Fruit fly (Drosophila melanogaster) whole organism, embryonic: ENCODE results near the gene CG45081.

Experiments used
- C15 ChIP-seq: fragments of 200-800 bp; sonication (Bioruptor generic); IDR thresholded peaks from 3 replicates; pipeline ENCODE4 v1.3.6; 2022; ENCODE audit warnings: missing biosample characterization, missing genetic modification characterization
- CG10543 ChIP-seq: fragments of 200-800 bp; sonication (Bioruptor generic); optimal IDR thresholded peaks from 3 replicates; lab custom pipeline; 2017; ENCODE audit warnings: missing biosample characterization, mild to moderate bottlenecking, missing genetic modification characterization, moderate library complexity
- CG12236 ChIP-seq: fragments of 200-800 bp; sonication (Bioruptor generic); optimal IDR thresholded peaks from 2 replicates; lab custom pipeline; 2016; ENCODE audit warnings: missing biosample characterization, missing genetic modification characterization
- CG12942 ChIP-seq: fragments of 200-800 bp; sonication (Bioruptor generic); optimal IDR thresholded peaks from 3 replicates; lab custom pipeline; 2016; ENCODE audit warnings: missing biosample characterization, missing genetic modification characterization
- CG13123 ChIP-seq: fragments of 200-800 bp; sonication (Bioruptor generic); optimal IDR thresholded peaks from 2 replicates; lab custom pipeline; 2016; ENCODE audit warnings: missing biosample characterization, missing genetic modification characterization
- CG13296 ChIP-seq: fragments of 200-800 bp; sonication (Bioruptor generic); optimal IDR thresholded peaks from 3 replicates; lab custom pipeline; 2018; ENCODE audit warnings: missing biosample characterization, mild to moderate bottlenecking, missing genetic modification characterization
- CG15073 ChIP-seq: fragments of 200-800 bp; sonication (Bioruptor generic); optimal IDR thresholded peaks from 2 replicates; lab custom pipeline; 2016; ENCODE audit warnings: missing biosample characterization, missing genetic modification characterization
- CG15514 ChIP-seq: fragments of 200-800 bp; sonication (Bioruptor generic); optimal IDR thresholded peaks from 3 replicates; lab custom pipeline; 2017; ENCODE audit warnings: missing biosample characterization, missing genetic modification characterization, mild to moderate bottlenecking, moderate library complexity, missing genetic modification reagents
- CG17361 ChIP-seq: fragments of 200-800 bp; sonication (Bioruptor generic); IDR thresholded peaks from 3 replicates; pipeline ENCODE4 v1.3.6; 2022; ENCODE audit warnings: missing biosample characterization, missing genetic modification characterization
- CG17829 ChIP-seq: fragments of 200-800 bp; optimal IDR thresholded peaks from 2 replicates; lab custom pipeline; 2019; ENCODE audit warnings: missing biosample characterization, mild to moderate bottlenecking, missing genetic modification characterization, moderate library complexity
- CG4282 ChIP-seq: fragments of 200-800 bp; sonication (Bioruptor generic); optimal IDR thresholded peaks from 2 replicates; lab custom pipeline; 2016; ENCODE audit warnings: missing biosample characterization, missing genetic modification characterization
- CG4360 ChIP-seq: fragments of 200-800 bp; sonication (Bioruptor generic); IDR thresholded peaks from 2 replicates; pipeline ENCODE4 v1.3.6; 2022; ENCODE audit warnings: missing biosample characterization, missing genetic modification characterization
- CG5245 ChIP-seq: fragments of 200-800 bp; sonication (Bioruptor generic); optimal IDR thresholded peaks from 3 replicates; lab custom pipeline; 2016; ENCODE audit warnings: missing biosample characterization, missing genetic modification characterization
- CG7786 ChIP-seq: fragments of 200-800 bp; sonication (Bioruptor generic); optimal IDR thresholded peaks from 2 replicates; lab custom pipeline; 2016; ENCODE audit warnings: missing biosample characterization, missing genetic modification characterization
- CG7839 ChIP-seq: fragments of 200-800 bp; sonication (Bioruptor generic); optimal IDR thresholded peaks from 3 replicates; lab custom pipeline; 2018; ENCODE audit warnings: missing biosample characterization, mild to moderate bottlenecking, missing genetic modification characterization, moderate library complexity
- CG8359 ChIP-seq: fragments of 200-800 bp; sonication (Bioruptor generic); optimal IDR thresholded peaks from 2 replicates; lab custom pipeline; 2017; ENCODE audit warnings: missing biosample characterization, mild to moderate bottlenecking, missing genetic modification characterization, borderline replicate concordance
- CG9797 ChIP-seq: fragments of 200-800 bp; sonication (Bioruptor generic); optimal IDR thresholded peaks from 3 replicates; lab custom pipeline; 2018; ENCODE audit warnings: missing biosample characterization, mild to moderate bottlenecking, missing genetic modification characterization
- D ChIP-seq, 2 experiments: fragments of 200-800 bp in 1 of 2; fragments of >200 bp in 1 of 2; sonication (Bioruptor generic) in 1 of 2; optimal IDR thresholded peaks; 2 replicates in 1 of 2; 3 replicates in 1 of 2; lab custom pipeline; 2017; ENCODE audit warnings: mild to moderate bottlenecking in 1 of 2, missing biosample characterization in 1 of 2, missing genetic modification characterization in 1 of 2, missing genetic modification reagents in 1 of 2
- D19B ChIP-seq: fragments of 200-800 bp; sonication (Bioruptor generic); optimal IDR thresholded peaks from 2 replicates; lab custom pipeline; 2017; ENCODE audit warnings: missing biosample characterization, mild to moderate bottlenecking, missing genetic modification characterization
- Dref ChIP-seq: fragments of 200-800 bp; sonication (Bioruptor generic); IDR thresholded peaks from 2 replicates; pipeline ENCODE4 v1.3.6; 2022; ENCODE audit warnings: missing biosample characterization, missing genetic modification characterization
- E2f2 ChIP-seq: fragments of 200-800 bp; sonication (Bioruptor generic); IDR thresholded peaks from 2 replicates; pipeline ENCODE4 v1.3.6; 2022; ENCODE audit warnings: missing biosample characterization, missing genetic modification characterization
- Elba2 ChIP-seq: fragments of 200-800 bp; sonication (Bioruptor generic); optimal IDR thresholded peaks from 3 replicates; lab custom pipeline; 2016; ENCODE audit warnings: missing biosample characterization, missing genetic modification characterization
- HLH4C ChIP-seq: fragments of 200-800 bp; sonication (Bioruptor generic); IDR thresholded peaks from 3 replicates; pipeline ENCODE4 v1.3.6; 2022; ENCODE audit warnings: missing biosample characterization, missing genetic modification characterization; ENCODE audit not compliant: partially characterized antibody
- MBD-R2 ChIP-seq: fragments of 200-800 bp; sonication (Bioruptor generic); IDR thresholded peaks from 2 replicates; pipeline ENCODE4 v1.3.6; 2022; ENCODE audit warnings: missing biosample characterization, missing genetic modification characterization
- MESR4 ChIP-seq: fragments of 200-800 bp; sonication (Bioruptor generic); optimal IDR thresholded peaks from 2 replicates; lab custom pipeline; 2018; ENCODE audit warnings: missing biosample characterization, mild to moderate bottlenecking, missing genetic modification characterization, moderate library complexity
- Mad ChIP-seq: fragments of 200-800 bp; sonication (Bioruptor generic); optimal IDR thresholded peaks from 2 replicates; lab custom pipeline; 2016; ENCODE audit warnings: missing biosample characterization, missing genetic modification characterization
- Meics ChIP-seq: fragments of 200-800 bp; sonication (Bioruptor generic); optimal IDR thresholded peaks from 2 replicates; lab custom pipeline; 2017; ENCODE audit warnings: missing biosample characterization, mild to moderate bottlenecking, missing genetic modification characterization
- Sox102F ChIP-seq: fragments of 200-800 bp; sonication (Bioruptor generic); optimal IDR thresholded peaks from 2 replicates; lab custom pipeline; 2018; ENCODE audit warnings: missing biosample characterization, mild to moderate bottlenecking, missing genetic modification characterization, moderate library complexity
- ase ChIP-seq: fragments of 200-800 bp; sonication (Bioruptor generic); IDR thresholded peaks from 3 replicates; pipeline ENCODE4 v1.3.6; 2022; ENCODE audit warnings: missing biosample characterization, missing genetic modification characterization
- bbx ChIP-seq: fragments of 200-800 bp; sonication (Bioruptor generic); IDR thresholded peaks from 2 replicates; pipeline ENCODE4 v1.3.6; 2022; ENCODE audit warnings: missing biosample characterization, missing genetic modification characterization; ENCODE audit not compliant: partially characterized antibody
- btn ChIP-seq: fragments of 200-800 bp; sonication (Bioruptor generic); optimal IDR thresholded peaks from 2 replicates; lab custom pipeline; 2016; ENCODE audit warnings: missing biosample characterization, missing genetic modification characterization
- chm ChIP-seq: fragments of 200-800 bp; sonication (Bioruptor generic); IDR thresholded peaks from 2 replicates; pipeline ENCODE4 v1.3.6; 2022; ENCODE audit warnings: missing biosample characterization, missing genetic modification characterization
- cwo ChIP-seq: fragments of 200-800 bp; sonication (Bioruptor generic); optimal IDR thresholded peaks from 3 replicates; lab custom pipeline; 2017; ENCODE audit warnings: missing biosample characterization, missing genetic modification characterization, mild to moderate bottlenecking, moderate library complexity, missing genetic modification reagents
- dmrt11E ChIP-seq: fragments of 200-800 bp; sonication (Bioruptor generic); optimal IDR thresholded peaks from 3 replicates; lab custom pipeline; 2018; ENCODE audit warnings: missing biosample characterization, mild to moderate bottlenecking, missing genetic modification characterization, moderate library complexity
- en ChIP-seq: fragments of 200-800 bp; sonication (Bioruptor generic); optimal IDR thresholded peaks from 2 replicates; lab custom pipeline; 2016; ENCODE audit warnings: missing biosample characterization, missing genetic modification characterization
- eyg ChIP-seq: fragments of 200-800 bp; sonication (Bioruptor generic); optimal IDR thresholded peaks from 3 replicates; lab custom pipeline; 2016; ENCODE audit warnings: missing biosample characterization, missing genetic modification characterization
- hth ChIP-seq: fragments of >200 bp; optimal IDR thresholded peaks from 2 replicates; lab custom pipeline; 2017; ENCODE audit warnings: inconsistent platforms
- ind ChIP-seq: fragments of 200-800 bp; sonication (Bioruptor generic); optimal IDR thresholded peaks from 3 replicates; lab custom pipeline; 2016; ENCODE audit warnings: missing biosample characterization, missing genetic modification characterization
- ken ChIP-seq: fragments of 200-800 bp; sonication (Bioruptor generic); IDR thresholded peaks from 3 replicates; pipeline ENCODE4 v1.3.6; 2022; ENCODE audit warnings: missing biosample characterization, missing genetic modification characterization
- luna ChIP-seq: fragments of 200-800 bp; sonication (Bioruptor generic); optimal IDR thresholded peaks from 2 replicates; lab custom pipeline; 2016; ENCODE audit warnings: missing biosample characterization, missing genetic modification characterization
- mld ChIP-seq: fragments of 200-800 bp; sonication (Bioruptor generic); IDR thresholded peaks from 3 replicates; pipeline ENCODE4 v1.3.6; 2022; ENCODE audit warnings: missing biosample characterization, missing genetic modification characterization; ENCODE audit not compliant: partially characterized antibody
- nmo ChIP-seq: fragments of 200-800 bp; sonication (Bioruptor generic); optimal IDR thresholded peaks from 2 replicates; lab custom pipeline; 2018; ENCODE audit warnings: missing biosample characterization, mild to moderate bottlenecking, missing genetic modification characterization, moderate library complexity
- pho ChIP-seq: fragments of 200-800 bp; sonication (Bioruptor generic); optimal IDR thresholded peaks from 2 replicates; lab custom pipeline; 2016; ENCODE audit warnings: missing biosample characterization, missing genetic modification characterization
- sim ChIP-seq: fragments of 200-800 bp; sonication (Bioruptor generic); IDR thresholded peaks from 2 replicates; pipeline ENCODE4 v1.3.6; 2022; ENCODE audit warnings: missing biosample characterization, missing genetic modification characterization
- slou ChIP-seq: fragments of 200-800 bp; sonication (Bioruptor generic); optimal IDR thresholded peaks from 3 replicates; lab custom pipeline; 2016; ENCODE audit warnings: missing biosample characterization, missing genetic modification characterization
- sob ChIP-seq: fragments of 200-800 bp; sonication (Bioruptor generic); IDR thresholded peaks from 2 replicates; pipeline ENCODE4 v1.3.6; 2022; ENCODE audit warnings: missing biosample characterization, missing genetic modification characterization
- sug ChIP-seq: fragments of 200-800 bp; optimal IDR thresholded peaks from 2 replicates; lab custom pipeline; 2019; ENCODE audit warnings: missing biosample characterization, mild to moderate bottlenecking, missing genetic modification characterization, moderate library complexity
- vnd ChIP-seq: fragments of 200-800 bp; sonication (Bioruptor generic); IDR thresholded peaks from 3 replicates; pipeline ENCODE4 v1.3.6; 2022; ENCODE audit warnings: missing biosample characterization, missing genetic modification characterization; ENCODE audit not compliant: partially characterized antibody
- zfh1 ChIP-seq: fragments of 200-800 bp; sonication (Bioruptor generic); IDR thresholded peaks from 3 replicates; pipeline ENCODE4 v1.3.6; 2022; ENCODE audit warnings: missing biosample characterization, missing genetic modification characterization

The CG45081 gene

dm6 chr3L:19292440-19293175, 26.7 kb downstream of the CG45081 start, which contains the start of gene Gbs-76A (continued):
- TF ChIP-seq en (GFP tag; lab: Kevin White, UChicago) = no peak
- no peak for TF ChIP-seq CG7786 (GFP tag; lab: Kevin White, UChicago)
- no peak for TF ChIP-seq eyg (GFP tag; lab: Kevin White, UChicago)
- peak; percentile 69 for TF ChIP-seq CG15514 (GFP tag; lab: Kevin White, UChicago)
- no peak for TF ChIP-seq CG4282 (GFP tag; lab: Kevin White, UChicago)
- TF ChIP-seq CG4360 = no peak
- peak; percentile 68 for TF ChIP-seq D19B (GFP tag; lab: Kevin White, UChicago)
- TF ChIP-seq CG8359 (GFP tag; lab: Kevin White, UChicago) = peak; percentile 70
- no peak for TF ChIP-seq CG15073 (GFP tag; lab: Kevin White, UChicago)
- peak; percentile 91 for TF ChIP-seq CG7839 (tag; lab: Kevin White, UChicago)
- peak; percentile 56; the same call in 1 of the 3 replicates for TF ChIP-seq zfh1 (GFP tag; lab: Robert Waterston, UW)
- no peak for TF ChIP-seq CG9797
- TF ChIP-seq D (optimal IDR thresholded peaks at IDR 0.05; lab: Kevin White, UChicago) = no peak
- peak; percentile 75 for TF ChIP-seq D (GFP tag; optimal IDR thresholded peaks at IDR 0.05; lab: Kevin White, UChicago)
- no peak for TF ChIP-seq Elba2
- TF ChIP-seq slou (GFP tag; lab: Kevin White, UChicago) = no peak
- peak; percentile 50 for TF ChIP-seq pho (GFP tag; lab: Kevin White, UChicago)
- TF ChIP-seq CG10543 = peak; percentile 85
- TF ChIP-seq bbx (GFP tag; lab: Robert Waterston, UW) = peak; percentile 29; the same call in 1 of the 2 replicates
- TF ChIP-seq MBD-R2 (GFP tag; lab: Robert Waterston, UW) = peak; percentile 39
- peak; percentile 76 for TF ChIP-seq sob
- TF ChIP-seq HLH4C (GFP tag; lab: Robert Waterston, UW) = peak; percentile 41; the same call in 1 of the 3 replicates
- peak; percentile 88 for TF ChIP-seq CG17361 (GFP tag; lab: Robert Waterston, UW)
- TF ChIP-seq CG12236 = no peak
- no peak for TF ChIP-seq luna (GFP tag; lab: Kevin White, UChicago)
- TF ChIP-seq C15 (GFP tag; lab: Robert Waterston, UW) = no peak
- peak; percentile 29 for TF ChIP-seq CG13123
- no peak for TF ChIP-seq MESR4 (GFP tag; lab: Kevin White, UChicago)
- TF ChIP-seq Meics (GFP tag; lab: Kevin White, UChicago) = peak; percentile 89
- TF ChIP-seq cwo = peak; percentile 87
- TF ChIP-seq vnd (GFP tag; lab: Robert Waterston, UW) = 0 out of 3 replicates have a peak, but pooled peaks have one; percentile 35
- TF ChIP-seq sim (GFP tag; lab: Robert Waterston, UW) = no peak
- TF ChIP-seq ase = peak; percentile 67; the same call in 2 of the 3 replicates
- TF ChIP-seq Mad (GFP tag; lab: Kevin White, UChicago) = no peak
- TF ChIP-seq mld (GFP tag; lab: Robert Waterston, UW) = no peak
- TF ChIP-seq Dref (GFP tag; lab: Robert Waterston, UW) = no peak
- peak; percentile 82 for TF ChIP-seq CG17829
- peak; percentile 88 for TF ChIP-seq sug (tag; lab: Kevin White, UChicago)
- peak; percentile 67; the same call in 1 of the 2 replicates for TF ChIP-seq E2f2 (GFP tag; lab: Robert Waterston, UW)
- TF ChIP-seq CG5245 (GFP tag; lab: Kevin White, UChicago) = no peak
- TF ChIP-seq ind (GFP tag; lab: Kevin White, UChicago) = peak; percentile 70
- no peak for TF ChIP-seq hth (lab: Kevin White, UChicago)
- TF ChIP-seq ken (GFP tag; lab: Robert Waterston, UW) = 0 out of 3 replicates have a peak, but pooled peaks have one; percentile 42
- TF ChIP-seq btn (GFP tag; lab: Kevin White, UChicago) = no peak
- TF ChIP-seq CG12942 = no peak
- peak; percentile 95 for TF ChIP-seq CG13296 (GFP tag; lab: Kevin White, UChicago)
- no peak; the same call in 1 of the 2 replicates for TF ChIP-seq chm (GFP tag; lab: Robert Waterston, UW)
- peak; percentile 69 for TF ChIP-seq dmrt11E
- peak; percentile 88 for TF ChIP-seq nmo (GFP tag; lab: Kevin White, UChicago)
- peak; percentile 86 for TF ChIP-seq Sox102F
